Fruit fly (Drosophila melanogaster) whole organism, embryonic: ENCODE results near the gene CG13311.

Experiments used
- Abd-B ChIP-seq: fragments of 200-800 bp; sonication (Bioruptor generic); optimal IDR thresholded peaks from 2 replicates; lab custom pipeline; 2018; ENCODE audit warnings: missing biosample characterization, mild to moderate bottlenecking, missing genetic modification characterization, moderate library complexity
- Adf1 ChIP-seq: fragments of 200-800 bp; sonication (Bioruptor generic); IDR thresholded peaks from 2 replicates; pipeline ENCODE4 v1.3.6; 2022; ENCODE audit warnings: missing biosample characterization, missing genetic modification characterization
- B-H1 ChIP-seq: fragments of 200-800 bp; sonication (Bioruptor generic); IDR thresholded peaks from 3 replicates; pipeline ENCODE4 v1.3.6; 2022; ENCODE audit warnings: missing biosample characterization, missing genetic modification characterization
- BEAF-32 ChIP-seq: fragments of 200-800 bp; sonication (Bioruptor generic); optimal IDR thresholded peaks from 3 replicates; lab custom pipeline; 2017; ENCODE audit warnings: missing biosample characterization, missing genetic modification characterization, mild to moderate bottlenecking, moderate library complexity, missing genetic modification reagents
- CG10147 ChIP-seq: fragments of 200-800 bp; sonication (Bioruptor generic); optimal IDR thresholded peaks from 2 replicates; lab custom pipeline; 2019; ENCODE audit warnings: missing biosample characterization, mild to moderate bottlenecking, missing genetic modification characterization, moderate library complexity
- CG12071 ChIP-seq: fragments of 200-800 bp; sonication (Bioruptor generic); optimal IDR thresholded peaks from 3 replicates; lab custom pipeline; 2018; ENCODE audit warnings: missing biosample characterization, mild to moderate bottlenecking, missing genetic modification characterization
- CG12744 ChIP-seq: fragments of 200-800 bp; sonication (Bioruptor generic); optimal IDR thresholded peaks from 2 replicates; lab custom pipeline; 2016; ENCODE audit warnings: missing biosample characterization, missing genetic modification characterization
- CG12942 ChIP-seq: fragments of 200-800 bp; sonication (Bioruptor generic); optimal IDR thresholded peaks from 3 replicates; lab custom pipeline; 2016; ENCODE audit warnings: missing biosample characterization, missing genetic modification characterization
- CG13894 ChIP-seq: fragments of 200-800 bp; sonication (Bioruptor generic); optimal IDR thresholded peaks from 3 replicates; lab custom pipeline; 2018; ENCODE audit warnings: missing biosample characterization, mild to moderate bottlenecking, missing genetic modification characterization, moderate library complexity
- CG14965 ChIP-seq: fragments of 200-800 bp; sonication (Bioruptor generic); optimal IDR thresholded peaks from 2 replicates; lab custom pipeline; 2016; ENCODE audit warnings: missing biosample characterization, missing genetic modification characterization, borderline replicate concordance
- CG15514 ChIP-seq: fragments of 200-800 bp; sonication (Bioruptor generic); optimal IDR thresholded peaks from 3 replicates; lab custom pipeline; 2017; ENCODE audit warnings: missing biosample characterization, missing genetic modification characterization, mild to moderate bottlenecking, moderate library complexity, missing genetic modification reagents
- CG15696 ChIP-seq: fragments of 200-800 bp; sonication (Bioruptor generic); optimal IDR thresholded peaks from 2 replicates; lab custom pipeline; 2019; ENCODE audit warnings: missing biosample characterization, mild to moderate bottlenecking, missing genetic modification characterization, moderate library complexity
- CG1647 ChIP-seq: fragments of 200-800 bp; sonication (Bioruptor generic); optimal IDR thresholded peaks from 3 replicates; lab custom pipeline; 2016; ENCODE audit warnings: missing biosample characterization, missing genetic modification characterization
- CG16779 ChIP-seq: fragments of 200-800 bp; sonication (Bioruptor generic); IDR thresholded peaks from 2 replicates; pipeline ENCODE4 v1.3.6; 2022; ENCODE audit warnings: missing biosample characterization, missing genetic modification characterization
- CG16815 ChIP-seq: fragments of 200-800 bp; sonication (Bioruptor generic); optimal IDR thresholded peaks from 3 replicates; lab custom pipeline; 2017; ENCODE audit warnings: missing biosample characterization, mild to moderate bottlenecking, missing genetic modification characterization
- CG17612 ChIP-seq: fragments of 200-800 bp; sonication (Bioruptor generic); IDR thresholded peaks from 2 replicates; pipeline ENCODE4 v1.3.6; 2022; ENCODE audit warnings: missing biosample characterization, missing genetic modification characterization
- CG18262 ChIP-seq: fragments of 200-800 bp; optimal IDR thresholded peaks from 3 replicates; lab custom pipeline; 2019; ENCODE audit warnings: missing biosample characterization, mild to moderate bottlenecking, missing genetic modification characterization, moderate library complexity
- CG1832 ChIP-seq: fragments of 200-800 bp; sonication (Bioruptor generic); optimal IDR thresholded peaks from 2 replicates; lab custom pipeline; 2017; ENCODE audit warnings: missing biosample characterization, mild to moderate bottlenecking, missing genetic modification characterization, inconsistent platforms
- CG18476 ChIP-seq: fragments of 200-800 bp; sonication (Bioruptor generic); optimal IDR thresholded peaks from 2 replicates; lab custom pipeline; 2016; ENCODE audit warnings: missing biosample characterization, mild to moderate bottlenecking, missing genetic modification characterization
- CG33213 ChIP-seq: fragments of 200-800 bp; sonication (Bioruptor generic); optimal IDR thresholded peaks from 3 replicates; lab custom pipeline; 2016; ENCODE audit warnings: missing biosample characterization, missing genetic modification characterization
- CG3726 ChIP-seq: fragments of 200-800 bp; sonication (Bioruptor generic); IDR thresholded peaks from 3 replicates; pipeline ENCODE4, ENCODE4 v1.3.6; 2022; ENCODE audit warnings: missing biosample characterization, missing genetic modification characterization
- CG42726 ChIP-seq: fragments of 200-800 bp; sonication (Bioruptor generic); IDR thresholded peaks from 2 replicates; pipeline ENCODE4 v1.3.6; 2022; ENCODE audit warnings: missing biosample characterization, missing genetic modification characterization; ENCODE audit not compliant: partially characterized antibody
- CG4707 ChIP-seq: fragments of 200-800 bp; sonication (Bioruptor generic); optimal IDR thresholded peaks from 2 replicates; lab custom pipeline; 2018; ENCODE audit warnings: missing biosample characterization, mild to moderate bottlenecking, missing genetic modification characterization, moderate library complexity
- CG6765 ChIP-seq: fragments of 200-800 bp; sonication (Bioruptor generic); optimal IDR thresholded peaks from 3 replicates; lab custom pipeline; 2017; ENCODE audit warnings: missing biosample characterization, mild to moderate bottlenecking, missing genetic modification characterization
- CG7372 ChIP-seq: fragments of 200-800 bp; sonication (Bioruptor generic); IDR thresholded peaks from 2 replicates; pipeline ENCODE4 v1.3.6; 2022; ENCODE audit warnings: missing biosample characterization, missing genetic modification characterization
- CG7987 ChIP-seq: fragments of 200-800 bp; sonication (Bioruptor generic); optimal IDR thresholded peaks from 2 replicates; lab custom pipeline; 2018; ENCODE audit warnings: missing biosample characterization, mild to moderate bottlenecking, missing genetic modification characterization, moderate library complexity
- CG8359 ChIP-seq: fragments of 200-800 bp; sonication (Bioruptor generic); optimal IDR thresholded peaks from 2 replicates; lab custom pipeline; 2017; ENCODE audit warnings: missing biosample characterization, mild to moderate bottlenecking, missing genetic modification characterization, borderline replicate concordance
- CG8944 ChIP-seq: fragments of 200-800 bp; sonication (Bioruptor generic); optimal IDR thresholded peaks from 3 replicates; lab custom pipeline; 2016; ENCODE audit warnings: missing biosample characterization, missing genetic modification characterization
- CG9932 ChIP-seq: fragments of 200-800 bp; sonication (Bioruptor generic); IDR thresholded peaks from 2 replicates; pipeline ENCODE4 v1.3.6; 2022; ENCODE audit warnings: missing biosample characterization, missing genetic modification characterization
- Dref ChIP-seq: fragments of 200-800 bp; sonication (Bioruptor generic); IDR thresholded peaks from 2 replicates; pipeline ENCODE4 v1.3.6; 2022; ENCODE audit warnings: missing biosample characterization, missing genetic modification characterization
- E2f1 ChIP-seq: fragments of 200-800 bp; sonication (Bioruptor generic); IDR thresholded peaks from 2 replicates; pipeline ENCODE4 v1.3.6; 2022; ENCODE audit warnings: missing biosample characterization, missing genetic modification characterization
- Gug ChIP-seq: fragments of 200-800 bp; sonication (Bioruptor generic); IDR thresholded peaks from 4 replicates; pipeline ENCODE4 v1.3.6; 2022; ENCODE audit warnings: missing biosample characterization, missing genetic modification characterization
- Hr78 ChIP-seq, 2 experiments: fragments of 200-800 bp in 1 of 2; fragments of >200 bp in 1 of 2; sonication (Bioruptor generic) in 1 of 2; optimal IDR thresholded peaks; 2 replicates each; lab custom pipeline; 2017 to 2019; ENCODE audit warnings: missing biosample characterization in 2 of 2, missing genetic modification characterization in 2 of 2, mild to moderate bottlenecking in 1 of 2, moderate library complexity in 1 of 2
- Mes4 ChIP-seq: fragments of 200-800 bp; sonication (Bioruptor generic); optimal IDR thresholded peaks from 2 replicates; lab custom pipeline; 2016; ENCODE audit warnings: missing biosample characterization, missing genetic modification characterization
- Taf1 ChIP-seq: fragments of 200-800 bp; sonication (Bioruptor generic); IDR thresholded peaks from 2 replicates; pipeline ENCODE4 v1.3.6; 2022; ENCODE audit warnings: missing biosample characterization, missing genetic modification characterization
- Xbp1 ChIP-seq: fragments of 200-800 bp; sonication (Bioruptor generic); optimal IDR thresholded peaks from 3 replicates; lab custom pipeline; 2016; ENCODE audit warnings: missing biosample characterization, mild to moderate bottlenecking, missing genetic modification characterization
- bowl ChIP-seq: fragments of 200-800 bp; sonication (Bioruptor generic); IDR thresholded peaks from 2 replicates; pipeline ENCODE4 v1.3.6; 2022; ENCODE audit warnings: missing biosample characterization, missing genetic modification characterization
- dan ChIP-seq: fragments of 200-800 bp; sonication (Bioruptor generic); IDR thresholded peaks from 2 replicates; pipeline ENCODE4 v1.3.6; 2022; ENCODE audit warnings: missing biosample characterization, missing genetic modification characterization
- dpn ChIP-seq, 2 experiments: fragments of 200-800 bp; sonication (Bioruptor generic); optimal IDR thresholded peaks; 3 replicates each; lab custom pipeline; 2016; ENCODE audit warnings: missing biosample characterization in 2 of 2, missing genetic modification characterization in 2 of 2
- exex ChIP-seq: fragments of 200-800 bp; sonication (Bioruptor generic); optimal IDR thresholded peaks from 4 replicates; lab custom pipeline; 2018; ENCODE audit warnings: missing biosample characterization, mild to moderate bottlenecking, missing genetic modification characterization, moderate library complexity
- inv ChIP-seq: fragments of 200-800 bp; sonication (Bioruptor generic); IDR thresholded peaks from 2 replicates; pipeline ENCODE4 v1.3.6; 2022; ENCODE audit warnings: missing biosample characterization, missing genetic modification characterization; ENCODE audit not compliant: partially characterized antibody
- klu ChIP-seq: fragments of 200-800 bp; sonication (Bioruptor generic); IDR thresholded peaks from 2 replicates; pipeline ENCODE4 v1.3.6; 2022; ENCODE audit warnings: missing biosample characterization, missing genetic modification characterization
- onecut ChIP-seq: fragments of 200-800 bp; sonication (Bioruptor generic); IDR thresholded peaks from 2 replicates; pipeline ENCODE4 v1.3.6; 2022; ENCODE audit warnings: missing biosample characterization, missing genetic modification characterization
- otp ChIP-seq: fragments of 200-800 bp; sonication (Bioruptor generic); IDR thresholded peaks from 3 replicates; pipeline ENCODE4, ENCODE4 v1.3.6; 2022; ENCODE audit warnings: missing biosample characterization, missing genetic modification characterization
- pum ChIP-seq: fragments of 200-800 bp; sonication (Bioruptor generic); optimal IDR thresholded peaks from 2 replicates; lab custom pipeline; 2016; ENCODE audit warnings: missing biosample characterization, missing genetic modification characterization
- ssp ChIP-seq: fragments of 200-800 bp; sonication (Bioruptor generic); IDR thresholded peaks from 2 replicates; pipeline ENCODE4 v1.3.6; 2022; ENCODE audit warnings: missing biosample characterization, missing genetic modification characterization
- tx ChIP-seq: fragments of 200-800 bp; sonication (Bioruptor generic); optimal IDR thresholded peaks from 2 replicates; lab custom pipeline; 2016; ENCODE audit warnings: missing biosample characterization, missing genetic modification characterization
- usp ChIP-seq: fragments of >200 bp; optimal IDR thresholded peaks from 2 replicates; lab custom pipeline; 2017; ENCODE audit warnings: missing biosample characterization, missing genetic modification characterization
- vnd ChIP-seq: fragments of 200-800 bp; sonication (Bioruptor generic); IDR thresholded peaks from 3 replicates; pipeline ENCODE4 v1.3.6; 2022; ENCODE audit warnings: missing biosample characterization, missing genetic modification characterization; ENCODE audit not compliant: partially characterized antibody
- zfh2 ChIP-seq: fragments of 200-800 bp; sonication (Bioruptor generic); optimal IDR thresholded peaks from 2 replicates; lab custom pipeline; 2016; ENCODE audit warnings: missing biosample characterization, missing genetic modification characterization

The CG13311 gene

DNA sequence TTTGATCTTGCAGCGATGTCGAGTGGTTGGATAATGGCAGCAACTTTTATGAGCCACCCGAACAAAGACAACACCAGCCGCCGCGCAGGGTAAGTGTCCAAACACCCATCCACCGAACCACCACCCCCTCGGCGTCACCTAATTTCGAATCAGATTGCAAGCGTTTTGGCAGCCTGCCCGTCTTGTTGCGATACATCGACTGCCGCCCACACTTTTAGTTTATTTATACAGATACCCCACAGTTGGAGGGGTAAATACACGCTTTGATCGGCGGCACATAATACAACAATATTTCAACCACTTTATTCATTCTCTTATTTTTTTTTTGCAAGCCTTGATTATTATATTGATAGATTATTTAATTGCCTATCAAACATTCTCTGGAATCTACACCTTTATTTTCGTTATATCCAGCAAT, 38.9 kb downstream of the CG13311 start (continued):
- TF ChIP-seq CG8359 (GFP tag; lab: Kevin White, UChicago) (no peak), CG1832 (GFP tag; lab: Kevin White, UChicago) (no peak), CG12942 (no peak), usp (no peak), B-H1 (peak; percentile 32; the same call in 2 of the 3 replicates), CG12071 (no peak), CG4707 (GFP tag; lab: Kevin White, UChicago) (no peak), ssp (GFP tag; lab: Robert Waterston, UW) (peak; percentile 43), CG10147 (GFP tag; lab: Kevin White, UChicago) (no peak), CG6765 (GFP tag; lab: Kevin White, UChicago) (no peak), CG12744 (GFP tag; lab: Kevin White, UChicago) (no peak), CG15696 (tag; lab: Kevin White, UChicago) (no peak), Hr78 (GFP tag; optimal IDR thresholded peaks at IDR 0.05; lab: Kevin White, UChicago) (no peak), CG14965 (GFP tag; lab: Kevin White, UChicago) (no peak), CG33213 (GFP tag; lab: Kevin White, UChicago) (no peak), CG16815 (GFP tag; lab: Kevin White, UChicago) (no peak), CG3726 (0 out of 3 replicates have a peak, but pooled peaks have one; percentile 62), Dref (no peak), CG1647 (GFP tag; lab: Kevin White, UChicago) (no peak), Abd-B (no peak), vnd (GFP tag; lab: Robert Waterston, UW) (peak; percentile 64; the same call in 2 of the 3 replicates), Gug (GFP tag; lab: Robert Waterston, UW) (peak; percentile 19; the same call in 1 of the 4 replicates), dan (GFP tag; lab: Robert Waterston, UW) (no peak), Adf1 (GFP tag; lab: Robert Waterston, UW) (0 out of 2 replicates have a peak, but pooled peaks have one; percentile 18), CG13894 (no peak), exex (no peak), dpn (GFP tag; optimal IDR thresholded peaks at IDR 0.05; lab: Kevin White, UChicago) (peak in 1 of 2 experiments; percentile 53), tx (GFP tag; lab: Kevin White, UChicago) (no peak), Taf1 (GFP tag; lab: Robert Waterston, UW) (no peak), CG18262 (tag; lab: Kevin White, UChicago) (peak; percentile 1), CG17612 (no peak), pum (no peak), E2f1 (peak; percentile 32; the same call in 1 of the 2 replicates), klu (GFP tag; lab: Robert Waterston, UW) (no peak), Xbp1 (GFP tag; lab: Kevin White, UChicago) (peak; percentile 52), zfh2 (GFP tag; lab: Kevin White, UChicago) (peak; percentile 28), CG8944 (GFP tag; lab: Kevin White, UChicago) (peak; percentile 28), CG15514 (GFP tag; lab: Kevin White, UChicago) (no peak), Mes4 (GFP tag; lab: Kevin White, UChicago) (peak; percentile 6), CG7372 (GFP tag; lab: Robert Waterston, UW) (0 out of 2 replicates have a peak, but pooled peaks have one; percentile 23), BEAF-32 (GFP tag; lab: Kevin White, UChicago) (no peak), CG16779 (GFP tag; lab: Robert Waterston, UW) (no peak), CG7987 (GFP tag; lab: Kevin White, UChicago) (no peak), inv (GFP tag; lab: Robert Waterston, UW) (no peak), otp (GFP tag; lab: Robert Waterston, UW) (no peak), bowl (GFP tag; lab: Robert Waterston, UW) (no peak), CG42726 (GFP tag; lab: Robert Waterston, UW) (no peak), onecut (0 out of 2 replicates have a peak, but pooled peaks have one; percentile 3), CG18476 (GFP tag; lab: Kevin White, UChicago) (no peak), CG9932 (GFP tag; lab: Robert Waterston, UW) (peak; percentile 64)
